Fruit fly (Drosophila melanogaster) whole organism, prepupa: Measurements from ENCODE around the gene CG34241.
A peak's percentile ranks its signal among the peaks of the same experiment; 100 is the strongest.

Experiments used
- CG8632 ChIP-seq: fragments of 200-800 bp; sonication (Bioruptor generic); optimal IDR thresholded peaks from 3 replicates; lab custom pipeline; 2016; ENCODE audit warnings: missing biosample characterization, missing genetic modification characterization
- Eip75B ChIP-seq: fragments of 200-800 bp; sonication (Bioruptor generic); optimal IDR thresholded peaks from 3 replicates; lab custom pipeline; 2016; ENCODE audit warnings: missing biosample characterization, missing genetic modification characterization
- Gug ChIP-seq: fragments of 200-800 bp; sonication (Bioruptor generic); IDR thresholded peaks from 2 replicates; pipeline ENCODE4 v1.3.6; 2022; ENCODE audit warnings: missing biosample characterization, missing genetic modification characterization
- Hr39 ChIP-seq: fragments of 200-800 bp; sonication (Bioruptor generic); optimal IDR thresholded peaks from 2 replicates; lab custom pipeline; 2016; ENCODE audit warnings: missing biosample characterization, missing genetic modification characterization
- achi ChIP-seq: fragments of 200-800 bp; sonication (Bioruptor generic); optimal IDR thresholded peaks from 3 replicates; lab custom pipeline; 2016; ENCODE audit warnings: missing biosample characterization, missing genetic modification characterization
- pdm3 ChIP-seq: fragments of 200-800 bp; sonication (Bioruptor generic); optimal IDR thresholded peaks from 3 replicates; lab custom pipeline; 2016; ENCODE audit warnings: missing biosample characterization, missing genetic modification characterization
- spab ChIP-seq: fragments of 200-800 bp; sonication (Bioruptor generic); optimal IDR thresholded peaks from 2 replicates; lab custom pipeline; 2017; ENCODE audit warnings: missing biosample characterization, mild to moderate bottlenecking, missing genetic modification characterization, missing genetic modification reagents

DNA sequence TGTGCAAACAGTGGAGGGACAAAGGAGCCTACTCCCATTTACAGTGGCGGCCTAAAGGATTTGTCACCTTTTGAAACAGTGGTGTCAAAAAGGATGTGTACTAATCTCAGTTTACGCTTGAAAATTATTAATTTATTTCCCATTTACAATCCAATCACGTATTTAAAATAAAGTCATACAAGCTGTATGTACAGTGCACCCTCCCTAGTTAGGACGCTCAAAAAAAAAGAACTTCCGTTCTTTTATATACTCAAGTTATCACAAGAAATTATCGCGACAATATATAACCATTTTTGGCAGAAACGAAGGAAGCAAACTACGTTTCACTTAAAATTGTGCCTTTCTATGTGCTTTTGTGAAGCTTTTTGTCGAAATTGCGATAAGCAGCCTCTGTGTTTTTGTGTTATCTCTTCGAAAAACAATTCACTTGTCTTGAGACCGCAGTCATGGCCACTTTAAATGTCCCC is 11.5 kb downstream of the CG34241 start:
- peak; percentile 79 for TF ChIP-seq Hr39 (GFP tag; lab: Kevin White, UChicago)
- TF ChIP-seq Gug (GFP tag; lab: Robert Waterston, UW), result 0 out of 2 replicates have a peak, but pooled peaks have one; percentile 20
- TF ChIP-seq pdm3 (GFP tag; lab: Kevin White, UChicago), result no peak
- peak; percentile 73 for TF ChIP-seq CG8632 (GFP tag; lab: Kevin White, UChicago)
- peak; percentile 50 for TF ChIP-seq spab (GFP tag; lab: Kevin White, UChicago)
- peak; percentile 84 for TF ChIP-seq Eip75B (GFP tag; lab: Kevin White, UChicago)
- peak; percentile 63 for TF ChIP-seq achi
